Worm (Caenorhabditis elegans) whole organism, mixed stage, embryonic: ENCODE data around the gene K10C8.4.

Source experiments
- M03D4.4 ChIP-seq: sonication (generic microtip); optimal IDR thresholded peaks from 2 replicates; lab custom pipeline; 2017; ENCODE audit warnings: mild to moderate bottlenecking, missing genetic modification characterization, missing compliant biosample characterization
- bed-3 ChIP-seq: fragments of 200-800 bp; sonication (Bioruptor generic); optimal IDR thresholded peaks from 3 replicates; lab custom pipeline; 2018; ENCODE audit warnings: mild to moderate bottlenecking, missing genetic modification characterization, moderate library complexity, missing compliant biosample characterization
- blmp-1 ChIP-seq: fragments of 150-350 bp; optimal IDR thresholded peaks from 2 replicates; lab custom pipeline; 2014; ENCODE audit warnings: missing biosample characterization, missing genetic modification characterization
- ceh-39 ChIP-seq: fragments of 150-350 bp; optimal IDR thresholded peaks from 2 replicates; lab custom pipeline; 2014; ENCODE audit warnings: missing biosample characterization, missing genetic modification characterization
- ceh-43 ChIP-seq: fragments of 200-800 bp; sonication (Bioruptor generic); optimal IDR thresholded peaks from 2 replicates; lab custom pipeline; 2018; ENCODE audit warnings: mild to moderate bottlenecking, missing genetic modification characterization, moderate library complexity, missing compliant biosample characterization
- ces-1 ChIP-seq: fragments of 150-350 bp; optimal IDR thresholded peaks from 2 replicates; lab custom pipeline; 2014; ENCODE audit warnings: missing biosample characterization, missing genetic modification reagents, missing genetic modification characterization
- cnd-1 ChIP-seq: fragments of 200-800 bp; sonication (Bioruptor generic); optimal IDR thresholded peaks from 2 replicates; lab custom pipeline; 2018; ENCODE audit warnings: mild to moderate bottlenecking, missing genetic modification characterization, missing compliant biosample characterization
- drap-1 ChIP-seq: fragments of 200-800 bp; sonication (Bioruptor generic); optimal IDR thresholded peaks from 3 replicates; lab custom pipeline; 2018; ENCODE audit warnings: mild to moderate bottlenecking, missing genetic modification characterization, missing compliant biosample characterization
- elt-1 ChIP-seq: sonication (generic microtip); optimal IDR thresholded peaks from 2 replicates; lab custom pipeline; 2017; ENCODE audit warnings: missing genetic modification characterization, mild to moderate bottlenecking, missing compliant biosample characterization, antibody characterized with exemption, moderate library complexity, borderline replicate concordance; ENCODE audit not compliant: insufficient read depth
- flh-1 ChIP-seq: fragments of 200-800 bp; sonication (Bioruptor generic); optimal IDR thresholded peaks from 2 replicates; lab custom pipeline; 2018; ENCODE audit warnings: mild to moderate bottlenecking, missing genetic modification characterization, moderate library complexity, missing compliant biosample characterization
- ham-2 ChIP-seq: fragments of 200-800 bp; sonication (Bioruptor generic); optimal IDR thresholded peaks from 2 replicates; lab custom pipeline; 2018; ENCODE audit warnings: mild to moderate bottlenecking, missing genetic modification characterization, missing compliant biosample characterization
- hlh-1 ChIP-seq: fragments of 150-350 bp; optimal IDR thresholded peaks from 2 replicates; lab custom pipeline; 2014; ENCODE audit warnings: missing biosample characterization, missing genetic modification reagents, missing genetic modification characterization
- lin-13 ChIP-seq: fragments of 150-350 bp; optimal IDR thresholded peaks from 2 replicates; lab custom pipeline; 2014; ENCODE audit warnings: missing biosample characterization, missing genetic modification characterization
- lin-32 ChIP-seq: fragments of 200-800 bp; sonication (Bioruptor generic); optimal IDR thresholded peaks from 2 replicates; lab custom pipeline; 2018; ENCODE audit warnings: mild to moderate bottlenecking, missing genetic modification characterization, missing compliant biosample characterization
- lsy-2 ChIP-seq: fragments of 150-350 bp; optimal IDR thresholded peaks from 2 replicates; lab custom pipeline; 2014; ENCODE audit warnings: missing biosample characterization, missing genetic modification characterization
- mab-5 ChIP-seq: fragments of 150-350 bp; optimal IDR thresholded peaks from 2 replicates; lab custom pipeline; 2014; ENCODE audit warnings: missing biosample characterization, missing genetic modification characterization
- mep-1 ChIP-seq: fragments of 150-350 bp; optimal IDR thresholded peaks from 2 replicates; lab custom pipeline; 2017; ENCODE audit warnings: missing biosample characterization, missing genetic modification reagents, missing genetic modification characterization, inconsistent platforms
- mls-2 ChIP-seq: sonication (generic microtip); optimal IDR thresholded peaks from 2 replicates; lab custom pipeline; 2016; ENCODE audit warnings: mild to moderate bottlenecking, missing genetic modification characterization, moderate library complexity, missing compliant biosample characterization
- nhr-12 ChIP-seq: fragments of 150-350 bp; optimal IDR thresholded peaks from 2 replicates; lab custom pipeline; 2014; ENCODE audit warnings: missing biosample characterization, missing genetic modification characterization
- nhr-2 ChIP-seq: fragments of 150-350 bp; optimal IDR thresholded peaks from 2 replicates; lab custom pipeline; 2014; ENCODE audit warnings: missing biosample characterization, missing genetic modification characterization
- nhr-237 ChIP-seq: fragments of 150-350 bp; optimal IDR thresholded peaks from 2 replicates; lab custom pipeline; 2014; ENCODE audit warnings: missing biosample characterization, missing genetic modification characterization
- nhr-28 ChIP-seq: fragments of 150-350 bp; optimal IDR thresholded peaks from 2 replicates; lab custom pipeline; 2014; ENCODE audit warnings: missing biosample characterization, missing genetic modification characterization
- nhr-76 ChIP-seq: sonication (generic microtip); optimal IDR thresholded peaks from 2 replicates; lab custom pipeline; 2017; ENCODE audit warnings: missing biosample characterization, missing genetic modification characterization
- pha-4 ChIP-seq: fragments of 150-350 bp; optimal IDR thresholded peaks from 2 replicates; lab custom pipeline; 2018; ENCODE audit warnings: missing biosample characterization, missing genetic modification reagents, missing genetic modification characterization
- sem-2 ChIP-seq: fragments of 200-800 bp; sonication (Bioruptor generic); optimal IDR thresholded peaks from 2 replicates; lab custom pipeline; 2018; ENCODE audit warnings: mild to moderate bottlenecking, missing genetic modification characterization, missing compliant biosample characterization
- sptf-1 ChIP-seq: sonication (generic microtip); optimal IDR thresholded peaks from 2 replicates; lab custom pipeline; 2017; ENCODE audit warnings: mild to moderate bottlenecking, missing genetic modification characterization, moderate library complexity, missing compliant biosample characterization
- tbx-8 ChIP-seq: fragments of 200-800 bp; sonication (Bioruptor generic); optimal IDR thresholded peaks from 2 replicates; lab custom pipeline; 2018; ENCODE audit warnings: mild to moderate bottlenecking, missing genetic modification characterization, moderate library complexity, missing compliant biosample characterization
- unc-120 ChIP-seq: sonication (generic microtip); optimal IDR thresholded peaks from 2 replicates; lab custom pipeline; 2017; ENCODE audit warnings: missing genetic modification characterization, missing compliant biosample characterization; ENCODE audit not compliant: poor library complexity, severe bottlenecking
- unc-39 ChIP-seq: fragments of 150-350 bp; optimal IDR thresholded peaks from 2 replicates; lab custom pipeline; 2014; ENCODE audit warnings: missing biosample characterization, missing genetic modification characterization
- unc-62 ChIP-seq: fragments of 150-350 bp; optimal IDR thresholded peaks from 2 replicates; lab custom pipeline; 2014; ENCODE audit warnings: missing biosample characterization, missing genetic modification reagents, missing genetic modification characterization
- zip-8 ChIP-seq: fragments of 150-350 bp; optimal IDR thresholded peaks from 2 replicates; lab custom pipeline; 2014; ENCODE audit warnings: missing biosample characterization, missing genetic modification characterization
- ztf-11 ChIP-seq: fragments of 150-350 bp; optimal IDR thresholded peaks from 2 replicates; lab custom pipeline; 2014; ENCODE audit warnings: missing biosample characterization, missing genetic modification characterization

The K10C8.4 gene

ce11 chrV:12679292-12679691 lies 16.8 kb upstream of the K10C8.4 start:
- TF ChIP-seq nhr-76 (tag; lab: Kevin White, UChicago) (no peak), nhr-237 (tag; lab: Kevin White, UChicago) (no peak), pha-4 (tag; lab: Kevin White, UChicago) (no peak), sptf-1 (tag; lab: Kevin White, UChicago) (no peak), unc-62 (GFP tag; lab: Kevin White, UChicago) (no peak), hlh-1 (tag; lab: Kevin White, UChicago) (no peak), lin-13 (tag; lab: Kevin White, UChicago) (no peak), cnd-1 (tag; lab: Kevin White, UChicago) (no peak), nhr-12 (tag; lab: Kevin White, UChicago) (no peak), sem-2 (GFP tag; lab: Kevin White, UChicago) (no peak), blmp-1 (tag; lab: Kevin White, UChicago) (no peak), zip-8 (tag; lab: Kevin White, UChicago) (no peak), flh-1 (GFP tag; lab: Kevin White, UChicago) (no peak), ceh-43 (no peak), ztf-11 (tag; lab: Kevin White, UChicago) (no peak)

- TF ChIP-seq nhr-12 (tag; lab: Kevin White, UChicago) (no peak), nhr-2 (tag; lab: Kevin White, UChicago) (no peak), lin-13 (tag; lab: Kevin White, UChicago) (no peak), nhr-237 (tag; lab: Kevin White, UChicago) (no peak), ceh-39 (tag; lab: Kevin White, UChicago) (no peak), unc-62 (GFP tag; lab: Kevin White, UChicago) (no peak), mab-5 (tag; lab: Kevin White, UChicago) (no peak), drap-1 (GFP tag; lab: Kevin White, UChicago) (no peak), mls-2 (tag; lab: Kevin White, UChicago) (no peak), M03D4.4 (tag; lab: Kevin White, UChicago) (no peak), tbx-8 (GFP tag; lab: Kevin White, UChicago) (no peak), elt-1 (tag; lab: Kevin White, UChicago) (no peak), unc-120 (tag; lab: Kevin White, UChicago) (no peak), ztf-11 (tag; lab: Kevin White, UChicago) (no peak), ceh-43 (no peak), sem-2 (GFP tag; lab: Kevin White, UChicago) (no peak), unc-39 (no peak)
Measured at ce11 chrV:12679807-12680206, 16.3 kb upstream of the K10C8.4 start, which contains the start of gene frpr-15. frpr-15 (plus strand) TSS chrV:12680107.

ce11 chrV:12683205-12683604 lies 12.9 kb upstream of the K10C8.4 start:
- TF ChIP-seq ces-1 (GFP tag; lab: Kevin White, UChicago) (no peak), hlh-1 (tag; lab: Kevin White, UChicago) (no peak), mls-2 (tag; lab: Kevin White, UChicago) (no peak), lsy-2 (no peak), unc-62 (GFP tag; lab: Kevin White, UChicago) (no peak), sptf-1 (tag; lab: Kevin White, UChicago) (no peak), ham-2 (GFP tag; lab: Kevin White, UChicago) (no peak), mep-1 (no peak), nhr-237 (tag; lab: Kevin White, UChicago) (no peak), flh-1 (GFP tag; lab: Kevin White, UChicago) (no peak), lin-32 (GFP tag; lab: Kevin White, UChicago) (no peak), sem-2 (GFP tag; lab: Kevin White, UChicago) (no peak), nhr-2 (tag; lab: Kevin White, UChicago) (no peak), nhr-28 (tag; lab: Kevin White, UChicago) (no peak), unc-120 (tag; lab: Kevin White, UChicago) (no peak), pha-4 (tag; lab: Kevin White, UChicago) (no peak), ceh-39 (tag; lab: Kevin White, UChicago) (no peak)

- TF ChIP-seq unc-62 (GFP tag; lab: Kevin White, UChicago) (no peak), bed-3 (GFP tag; lab: Kevin White, UChicago) (no peak), M03D4.4 (tag; lab: Kevin White, UChicago) (no peak)
Measured at ce11 chrV:12695155-12695554, 913 bp upstream of the K10C8.4 start, which contains the start of gene parn-1. parn-1 (minus strand) TSS chrV:12695255.
